Worm (Caenorhabditis elegans) whole organism, L2 larva: ENCODE data around the gene ceh-33.

Experiments used
- ZK546.5 ChIP-seq: sonication (generic microtip); optimal IDR thresholded peaks from 2 replicates; lab custom pipeline; 2017; ENCODE audit warnings: missing biosample characterization, missing genetic modification characterization
- nhr-77 ChIP-seq: fragments of 150-350 bp; optimal IDR thresholded peaks from 2 replicates; lab custom pipeline; 2014; ENCODE audit warnings: missing biosample characterization, missing genetic modification characterization

DNA sequence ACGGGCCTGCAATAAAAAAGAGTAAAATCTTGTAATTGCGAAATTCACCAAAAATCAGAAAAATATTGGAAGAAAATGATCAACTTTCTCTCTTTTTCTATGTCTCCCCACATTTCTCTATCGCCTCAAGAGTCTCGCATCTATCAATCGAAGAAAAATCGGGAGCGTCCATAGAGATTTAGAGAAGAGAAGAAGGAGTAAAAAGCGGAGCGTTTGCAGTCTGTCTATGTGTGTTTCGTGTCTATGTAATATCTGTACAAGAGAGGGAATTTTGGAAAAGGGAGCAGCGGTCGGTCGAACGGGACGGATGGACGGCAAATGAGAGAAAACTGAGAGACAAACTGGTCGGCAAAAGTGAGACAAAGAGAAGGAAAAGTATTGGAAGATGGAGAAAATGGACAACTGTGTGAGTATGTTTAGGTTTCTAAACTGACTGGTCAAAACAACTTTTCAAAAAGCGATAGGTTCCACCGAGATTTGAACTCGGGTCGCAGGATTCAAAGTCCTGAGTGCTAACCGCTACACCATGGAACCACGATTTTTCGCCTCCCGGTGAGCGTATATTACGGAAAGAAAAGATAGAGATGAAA is 5.3 kb upstream of the ceh-33 start:
- TF ChIP-seq ZK546.5 (tag; lab: Kevin White, UChicago) (no peak), nhr-77 (tag; lab: Kevin White, UChicago) (no peak)
